Fruit fly (Drosophila melanogaster) whole organism, embryonic: ENCODE results near the gene kek4.

Source experiments
- Ada2b ChIP-seq: fragments of 200-800 bp; sonication (Bioruptor generic); IDR thresholded peaks from 2 replicates; pipeline ENCODE4 v1.3.6; 2022; ENCODE audit warnings: missing biosample characterization, missing genetic modification characterization
- Atf3 ChIP-seq: fragments of 200-800 bp; sonication (Bioruptor generic); optimal IDR thresholded peaks from 3 replicates; lab custom pipeline; 2016; ENCODE audit warnings: missing biosample characterization, missing genetic modification characterization
- CG10366 ChIP-seq: fragments of 200-800 bp; sonication (Bioruptor generic); IDR thresholded peaks from 2 replicates; pipeline ENCODE4 v1.3.6; 2022; ENCODE audit warnings: missing biosample characterization, missing genetic modification characterization
- CG10462 ChIP-seq: fragments of 200-800 bp; sonication (Bioruptor generic); optimal IDR thresholded peaks from 2 replicates; lab custom pipeline; 2016; ENCODE audit warnings: missing biosample characterization, missing genetic modification characterization
- CG12659 ChIP-seq: fragments of 200-800 bp; sonication (Bioruptor generic); optimal IDR thresholded peaks from 3 replicates; lab custom pipeline; 2017; ENCODE audit warnings: mild to moderate bottlenecking, missing biosample characterization, missing genetic modification reagents, missing genetic modification characterization
- CG12744 ChIP-seq: fragments of 200-800 bp; sonication (Bioruptor generic); optimal IDR thresholded peaks from 2 replicates; lab custom pipeline; 2016; ENCODE audit warnings: missing biosample characterization, missing genetic modification characterization
- CG15269 ChIP-seq: fragments of 200-800 bp; sonication (Bioruptor generic); optimal IDR thresholded peaks from 2 replicates; lab custom pipeline; 2018; ENCODE audit warnings: missing biosample characterization, mild to moderate bottlenecking, missing genetic modification characterization, moderate library complexity
- CG1529 ChIP-seq: fragments of 200-800 bp; sonication (Bioruptor generic); optimal IDR thresholded peaks from 3 replicates; lab custom pipeline; 2018; ENCODE audit warnings: missing biosample characterization, missing genetic modification characterization
- CG17361 ChIP-seq: fragments of 200-800 bp; sonication (Bioruptor generic); IDR thresholded peaks from 3 replicates; pipeline ENCODE4 v1.3.6; 2022; ENCODE audit warnings: missing biosample characterization, missing genetic modification characterization
- CG2678 ChIP-seq: fragments of 200-800 bp; sonication (Bioruptor generic); optimal IDR thresholded peaks from 3 replicates; lab custom pipeline; 2019; ENCODE audit warnings: missing biosample characterization, mild to moderate bottlenecking, missing genetic modification characterization, moderate library complexity
- CG2712 ChIP-seq: fragments of 200-800 bp; optimal IDR thresholded peaks from 3 replicates; lab custom pipeline; 2019; ENCODE audit warnings: missing biosample characterization, mild to moderate bottlenecking, missing genetic modification characterization, moderate library complexity
- CG3995 ChIP-seq: fragments of 200-800 bp; sonication (Bioruptor generic); optimal IDR thresholded peaks from 3 replicates; lab custom pipeline; 2016; ENCODE audit warnings: missing biosample characterization, missing genetic modification characterization
- CG6689 ChIP-seq: fragments of 200-800 bp; sonication (Bioruptor generic); IDR thresholded peaks from 2 replicates; pipeline ENCODE4 v1.3.6; 2022; ENCODE audit warnings: missing biosample characterization, missing genetic modification characterization
- CG6813 ChIP-seq: fragments of 200-800 bp; sonication (Bioruptor generic); optimal IDR thresholded peaks from 2 replicates; lab custom pipeline; 2017; ENCODE audit warnings: missing biosample characterization, missing genetic modification characterization, mild to moderate bottlenecking, moderate library complexity, missing genetic modification reagents
- CG7271 ChIP-seq: fragments of 200-800 bp; sonication (Bioruptor generic); optimal IDR thresholded peaks from 2 replicates; lab custom pipeline; 2018; ENCODE audit warnings: missing biosample characterization, mild to moderate bottlenecking, missing genetic modification characterization, moderate library complexity
- CG7786 ChIP-seq: fragments of 200-800 bp; sonication (Bioruptor generic); optimal IDR thresholded peaks from 2 replicates; lab custom pipeline; 2016; ENCODE audit warnings: missing biosample characterization, missing genetic modification characterization
- CG7839 ChIP-seq: fragments of 200-800 bp; sonication (Bioruptor generic); optimal IDR thresholded peaks from 3 replicates; lab custom pipeline; 2018; ENCODE audit warnings: missing biosample characterization, mild to moderate bottlenecking, missing genetic modification characterization, moderate library complexity
- CG9797 ChIP-seq: fragments of 200-800 bp; sonication (Bioruptor generic); optimal IDR thresholded peaks from 3 replicates; lab custom pipeline; 2018; ENCODE audit warnings: missing biosample characterization, mild to moderate bottlenecking, missing genetic modification characterization
- CG9817 ChIP-seq: fragments of 200-800 bp; sonication (Bioruptor generic); optimal IDR thresholded peaks from 2 replicates; lab custom pipeline; 2018; ENCODE audit warnings: missing biosample characterization, mild to moderate bottlenecking, missing genetic modification characterization, moderate library complexity
- CG9876 ChIP-seq: fragments of 200-800 bp; sonication (Bioruptor generic); optimal IDR thresholded peaks from 2 replicates; lab custom pipeline; 2016; ENCODE audit warnings: missing biosample characterization, missing genetic modification characterization
- D19A ChIP-seq: fragments of 200-800 bp; optimal IDR thresholded peaks from 3 replicates; lab custom pipeline; 2019; ENCODE audit warnings: missing biosample characterization, mild to moderate bottlenecking, missing genetic modification characterization, moderate library complexity
- D19B ChIP-seq: fragments of 200-800 bp; sonication (Bioruptor generic); optimal IDR thresholded peaks from 2 replicates; lab custom pipeline; 2017; ENCODE audit warnings: missing biosample characterization, mild to moderate bottlenecking, missing genetic modification characterization
- Dbx ChIP-seq: fragments of 200-800 bp; sonication (Bioruptor generic); IDR thresholded peaks from 3 replicates; pipeline ENCODE4 v1.3.6; 2022; ENCODE audit warnings: missing biosample characterization, missing genetic modification characterization
- Dek ChIP-seq: fragments of 200-800 bp; sonication (Bioruptor generic); optimal IDR thresholded peaks from 3 replicates; lab custom pipeline; 2019; ENCODE audit warnings: missing biosample characterization, mild to moderate bottlenecking, missing genetic modification characterization, moderate library complexity
- Ets97D ChIP-seq: fragments of 200-800 bp; sonication (Bioruptor generic); optimal IDR thresholded peaks from 3 replicates; lab custom pipeline; 2016; ENCODE audit warnings: missing biosample characterization, missing genetic modification characterization
- Gug ChIP-seq: fragments of 200-800 bp; sonication (Bioruptor generic); IDR thresholded peaks from 4 replicates; pipeline ENCODE4 v1.3.6; 2022; ENCODE audit warnings: missing biosample characterization, missing genetic modification characterization
- Hr51 ChIP-seq, 2 experiments: fragments of 200-800 bp; sonication (Bioruptor generic); optimal IDR thresholded peaks; 2 replicates in 1 of 2; 3 replicates in 1 of 2; lab custom pipeline; 2016 to 2018; ENCODE audit warnings: missing biosample characterization in 2 of 2, missing genetic modification characterization in 2 of 2, mild to moderate bottlenecking in 1 of 2, moderate library complexity in 1 of 2
- Taf1 ChIP-seq: fragments of 200-800 bp; sonication (Bioruptor generic); IDR thresholded peaks from 2 replicates; pipeline ENCODE4 v1.3.6; 2022; ENCODE audit warnings: missing biosample characterization, missing genetic modification characterization
- YL-1 ChIP-seq: fragments of 200-800 bp; sonication (Bioruptor generic); optimal IDR thresholded peaks from 3 replicates; lab custom pipeline; 2017; ENCODE audit warnings: missing biosample characterization, mild to moderate bottlenecking, missing genetic modification characterization
- ap ChIP-seq: fragments of 200-800 bp; sonication (Bioruptor generic); IDR thresholded peaks from 2 replicates; pipeline ENCODE4 v1.3.6; 2022; ENCODE audit warnings: missing biosample characterization, missing genetic modification characterization
- bigmax ChIP-seq: fragments of 200-800 bp; sonication (Bioruptor generic); optimal IDR thresholded peaks from 2 replicates; lab custom pipeline; 2018; ENCODE audit warnings: missing biosample characterization, mild to moderate bottlenecking, missing genetic modification characterization
- en ChIP-seq: fragments of 200-800 bp; sonication (Bioruptor generic); optimal IDR thresholded peaks from 2 replicates; lab custom pipeline; 2016; ENCODE audit warnings: missing biosample characterization, missing genetic modification characterization
- esg ChIP-seq: fragments of 200-800 bp; sonication (Bioruptor generic); conservative IDR thresholded peaks from 2 replicates; pipeline ENCODE4 v1.3.6; 2022; ENCODE audit warnings: missing biosample characterization, missing genetic modification characterization
- eyg ChIP-seq: fragments of 200-800 bp; sonication (Bioruptor generic); optimal IDR thresholded peaks from 3 replicates; lab custom pipeline; 2016; ENCODE audit warnings: missing biosample characterization, missing genetic modification characterization
- gro ChIP-seq: fragments of 200-800 bp; sonication (Bioruptor generic); optimal IDR thresholded peaks from 2 replicates; lab custom pipeline; 2016; ENCODE audit warnings: missing biosample characterization, missing genetic modification characterization
- gsb ChIP-seq: fragments of 200-800 bp; sonication (Bioruptor generic); IDR thresholded peaks from 2 replicates; pipeline ENCODE4 v1.3.6; 2022; ENCODE audit warnings: missing biosample characterization, missing genetic modification characterization
- h ChIP-seq: fragments of >200 bp; optimal IDR thresholded peaks from 2 replicates; lab custom pipeline; 2017
- ind ChIP-seq: fragments of 200-800 bp; sonication (Bioruptor generic); optimal IDR thresholded peaks from 3 replicates; lab custom pipeline; 2016; ENCODE audit warnings: missing biosample characterization, missing genetic modification characterization
- kni ChIP-seq: fragments of 200-800 bp; sonication (Bioruptor generic); optimal IDR thresholded peaks from 3 replicates; lab custom pipeline; 2017; ENCODE audit warnings: mild to moderate bottlenecking, missing biosample characterization, missing genetic modification reagents, missing genetic modification characterization
- lab ChIP-seq: fragments of 200-800 bp; sonication (Bioruptor generic); optimal IDR thresholded peaks from 3 replicates; lab custom pipeline; 2017; ENCODE audit warnings: missing biosample characterization, missing genetic modification characterization, mild to moderate bottlenecking, moderate library complexity, missing genetic modification reagents
- lov ChIP-seq, 2 experiments: fragments of 200-800 bp in 1 of 2; fragments of >200 bp in 1 of 2; sonication (Bioruptor generic) in 1 of 2; IDR thresholded peaks in 1 of 2; optimal IDR thresholded peaks in 1 of 2; 2 replicates in 1 of 2; 3 replicates in 1 of 2; pipeline versions ENCODE4 v1.3.6 to Lab custom; 2017 to 2022; ENCODE audit warnings: missing biosample characterization in 1 of 2, missing genetic modification characterization in 1 of 2
- mld ChIP-seq: fragments of 200-800 bp; sonication (Bioruptor generic); IDR thresholded peaks from 3 replicates; pipeline ENCODE4 v1.3.6; 2022; ENCODE audit warnings: missing biosample characterization, missing genetic modification characterization; ENCODE audit not compliant: partially characterized antibody
- onecut ChIP-seq: fragments of 200-800 bp; sonication (Bioruptor generic); IDR thresholded peaks from 2 replicates; pipeline ENCODE4 v1.3.6; 2022; ENCODE audit warnings: missing biosample characterization, missing genetic modification characterization
- pros ChIP-seq: fragments of 200-800 bp; sonication (Bioruptor generic); optimal IDR thresholded peaks from 3 replicates; lab custom pipeline; 2019; ENCODE audit warnings: missing biosample characterization, mild to moderate bottlenecking, missing genetic modification characterization, moderate library complexity
- pum ChIP-seq: fragments of 200-800 bp; sonication (Bioruptor generic); optimal IDR thresholded peaks from 2 replicates; lab custom pipeline; 2016; ENCODE audit warnings: missing biosample characterization, missing genetic modification characterization
- scrt ChIP-seq: fragments of 200-800 bp; sonication (Bioruptor generic); optimal IDR thresholded peaks from 2 replicates; lab custom pipeline; 2018; ENCODE audit warnings: missing biosample characterization, mild to moderate bottlenecking, missing genetic modification characterization, moderate library complexity
- sens-2 ChIP-seq: fragments of 200-800 bp; sonication (Bioruptor generic); IDR thresholded peaks from 2 replicates; pipeline ENCODE4 v1.3.6; 2022; ENCODE audit warnings: missing biosample characterization, missing genetic modification characterization
- sima ChIP-seq: fragments of 200-800 bp; sonication (Bioruptor generic); optimal IDR thresholded peaks from 2 replicates; lab custom pipeline; 2016; ENCODE audit warnings: missing biosample characterization, missing genetic modification characterization

kek4 gene

DNA sequence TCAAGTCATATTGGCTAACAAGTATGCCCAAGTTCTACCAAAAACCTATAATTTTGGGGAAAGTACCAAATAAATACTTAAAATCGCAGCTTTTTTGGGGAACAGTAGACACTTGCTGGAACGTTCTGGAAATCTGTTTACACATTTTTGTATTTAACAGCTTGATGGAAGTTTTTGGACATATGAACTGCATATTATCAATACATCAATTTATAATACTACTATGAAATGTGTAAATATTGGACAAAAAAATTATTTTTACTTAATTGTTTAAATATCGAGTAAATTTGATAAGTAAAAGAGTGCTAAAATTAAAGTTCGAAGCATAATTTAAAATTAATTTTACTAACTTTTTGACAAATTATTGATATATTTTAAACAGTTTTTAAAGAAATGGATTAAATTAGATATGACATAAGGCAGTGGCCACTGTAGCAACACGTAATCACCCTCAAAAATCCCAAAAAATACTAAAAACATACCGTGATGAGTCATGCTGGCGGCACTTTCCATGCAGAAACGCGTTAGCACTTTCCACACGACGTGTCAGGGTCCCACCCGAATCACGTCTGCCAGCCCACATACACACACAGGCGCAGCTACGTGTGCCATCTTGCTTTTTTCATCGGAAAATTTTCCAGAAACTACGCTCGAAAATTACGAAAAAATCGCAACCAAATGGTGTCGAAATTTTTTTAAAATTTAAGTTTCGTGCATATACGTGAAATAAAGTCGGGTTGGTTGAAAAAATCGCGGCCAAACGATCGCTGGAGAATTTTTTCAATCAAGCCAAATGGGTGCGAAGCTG, 50.0 kb downstream of the kek4 start, which contains the start of gene Sirt1 (continued):
- TF ChIP-seq Gug (GFP tag; lab: Robert Waterston, UW): peak; percentile 77; the same call in 3 of the 4 replicates
- TF ChIP-seq CG10462 (GFP tag; lab: Kevin White, UChicago): peak; percentile 59
- peak; percentile 61 for TF ChIP-seq CG10366 (GFP tag; lab: Robert Waterston, UW)
- peak; percentile 28; the same call in 1 of the 2 replicates for TF ChIP-seq Ada2b (GFP tag; lab: Robert Waterston, UW)
- TF ChIP-seq Atf3 (GFP tag; lab: Kevin White, UChicago): peak; percentile 25
- TF ChIP-seq Taf1 (GFP tag; lab: Robert Waterston, UW): peak; percentile 32; the same call in 1 of the 2 replicates
- TF ChIP-seq sima (GFP tag; lab: Kevin White, UChicago): no peak
- peak; percentile 60 for TF ChIP-seq CG3995 (GFP tag; lab: Kevin White, UChicago)
- no peak for TF ChIP-seq CG12744 (GFP tag; lab: Kevin White, UChicago)
- TF ChIP-seq CG2712 (tag; lab: Kevin White, UChicago): peak; percentile 90
- no peak for TF ChIP-seq en (GFP tag; lab: Kevin White, UChicago)
- TF ChIP-seq scrt (GFP tag; lab: Kevin White, UChicago): peak; percentile 41
- no peak for TF ChIP-seq CG7271 (tag; lab: Kevin White, UChicago)
- peak; percentile 84 for TF ChIP-seq CG9817 (tag; lab: Kevin White, UChicago)
- TF ChIP-seq CG9876 (GFP tag; lab: Kevin White, UChicago): no peak
- peak; percentile 52; the same call in 1 of the 2 replicates for TF ChIP-seq gsb (GFP tag; lab: Robert Waterston, UW)
- TF ChIP-seq CG2678 (tag; lab: Kevin White, UChicago): peak; percentile 96
- peak; percentile 90 for TF ChIP-seq ind (GFP tag; lab: Kevin White, UChicago)
- peak; percentile 70 for TF ChIP-seq ap
- TF ChIP-seq Hr51 (GFP tag; optimal IDR thresholded peaks at IDR 0.05; lab: Kevin White, UChicago): peak; percentile 7 to 89
- peak; percentile 8 for TF ChIP-seq Ets97D (GFP tag; lab: Kevin White, UChicago)
- peak; percentile 16 for TF ChIP-seq CG7786 (GFP tag; lab: Kevin White, UChicago)
- peak; percentile 76 for TF ChIP-seq lab (GFP tag; lab: Kevin White, UChicago)
- TF ChIP-seq CG1529: peak; percentile 65
- TF ChIP-seq onecut (GFP tag; lab: Robert Waterston, UW): peak; percentile 51
- no peak for TF ChIP-seq mld (GFP tag; lab: Robert Waterston, UW)
- TF ChIP-seq YL-1: peak; percentile 100
- peak; percentile 86 for TF ChIP-seq Dek (tag; lab: Kevin White, UChicago)
- TF ChIP-seq D19B (GFP tag; lab: Kevin White, UChicago): peak; percentile 75
- peak; percentile 4 for TF ChIP-seq eyg (GFP tag; lab: Kevin White, UChicago)
- peak; percentile 92 for TF ChIP-seq CG6689 (GFP tag; lab: Robert Waterston, UW)
- TF ChIP-seq lov (optimal IDR thresholded peaks at IDR 0.05; lab: Kevin White, UChicago): no peak
- 0 out of 3 replicates have a peak, but pooled peaks have one; percentile 29 for TF ChIP-seq lov (GFP tag; IDR thresholded peaks at IDR 0.05; lab: Robert Waterston, UW)
- TF ChIP-seq pum (GFP tag; lab: Kevin White, UChicago): peak; percentile 66
- TF ChIP-seq Dbx: peak; percentile 84; the same call in 2 of the 3 replicates
- no peak for TF ChIP-seq kni (GFP tag; lab: Kevin White, UChicago)
- TF ChIP-seq D19A (tag; lab: Kevin White, UChicago): no peak
- peak; percentile 70 for TF ChIP-seq CG9797 (GFP tag; lab: Kevin White, UChicago)
- peak; percentile 98 for TF ChIP-seq CG17361
- TF ChIP-seq CG15269 (tag; lab: Kevin White, UChicago): peak; percentile 90
- TF ChIP-seq bigmax: no peak
- TF ChIP-seq gro: peak; percentile 48
- peak; percentile 93 for TF ChIP-seq CG12659 (GFP tag; lab: Kevin White, UChicago)
- 0 out of 2 replicates have a peak, but pooled peaks have one; percentile 8 for TF ChIP-seq sens-2 (GFP tag; lab: Robert Waterston, UW)
- TF ChIP-seq pros (GFP tag; lab: Kevin White, UChicago): no peak
- peak; percentile 73 for TF ChIP-seq CG6813 (GFP tag; lab: Kevin White, UChicago)
- no peak for TF ChIP-seq h
- peak; percentile 83 for TF ChIP-seq esg (GFP tag; lab: Robert Waterston, UW)
- peak; percentile 95 for TF ChIP-seq CG7839 (tag; lab: Kevin White, UChicago)
